Worm (Caenorhabditis elegans): ENCODE data around the gene enu-3.2.

DNA sequence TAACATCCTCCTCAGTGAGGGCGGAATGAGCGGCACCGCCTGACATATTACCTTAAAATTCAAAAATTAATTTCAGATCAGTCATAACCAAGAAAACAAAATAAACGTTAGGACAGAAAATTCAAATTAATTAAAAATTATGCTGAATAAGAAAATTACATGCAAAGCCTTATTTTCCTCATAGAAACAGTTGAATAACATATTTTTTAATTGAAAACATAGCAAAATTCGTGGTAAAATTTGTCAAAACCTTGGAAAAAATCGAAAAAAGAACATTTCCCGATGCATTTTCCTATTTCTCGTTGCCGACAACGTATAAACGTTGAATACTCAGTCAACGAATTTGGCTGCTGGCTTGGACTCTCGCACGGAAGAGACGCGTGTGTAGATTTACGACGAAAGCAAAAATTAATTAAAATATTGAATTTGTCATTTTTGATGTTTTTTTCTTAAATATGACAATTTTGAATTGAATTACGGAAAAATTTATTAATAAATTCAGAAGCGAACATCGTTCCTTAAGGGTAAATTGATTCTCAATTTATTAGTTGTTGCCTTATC lies 31.0 kb downstream of the enu-3.2 start, which contains the start of the genes rps-0 and rbg-3:
- TF ChIP-seq ztf-11 (tag; optimal IDR thresholded peaks at IDR 0.05) (no peak), nhr-28 (tag; optimal IDR thresholded peaks at IDR 0.05) (no peak), elt-1 (tag; optimal IDR thresholded peaks at IDR 0.05; ENCODE audit: borderline replicate concordance, insufficient read depth) (no peak), nhr-12 (tag; optimal IDR thresholded peaks at IDR 0.05) (no peak), mab-5 (tag; optimal IDR thresholded peaks at IDR 0.05) (peak; percentile 56), ham-2 (GFP tag; optimal IDR thresholded peaks at IDR 0.05) (no peak), lsy-2 (tag; optimal IDR thresholded peaks at IDR 0.05) (peak; percentile 90), unc-62 (GFP tag; optimal IDR thresholded peaks at IDR 0.05) (no peak)

All from whole organism, mixed stage, embryonic.